Worm (Caenorhabditis elegans) whole organism, L4 larva: ENCODE measurements around the gene F26F4.5.

Experiments used
- R02D3.7 ChIP-seq: fragments of 150-350 bp; sonication (generic microtip); optimal IDR thresholded peaks from 3 replicates; lab custom pipeline; 2014; ENCODE audit warnings: missing biosample characterization, missing genetic modification characterization
- aha-1 ChIP-seq: fragments of 150-350 bp; peaks from one replicate; lab custom pipeline; 2014; ENCODE audit warnings: missing biosample characterization, missing genetic modification characterization
- cey-2 ChIP-seq: sonication (generic microtip); optimal IDR thresholded peaks from 3 replicates; lab custom pipeline; 2017; ENCODE audit warnings: missing genetic modification characterization, mild to moderate bottlenecking, missing compliant biosample characterization, antibody characterized with exemption, borderline replicate concordance; ENCODE audit not compliant: insufficient read depth
- dmd-6 ChIP-seq: fragments of 200-800 bp; sonication (Bioruptor generic); IDR thresholded peaks from 2 replicates; pipeline ENCODE4 v1.3.6; 2022; ENCODE audit warnings: missing genetic modification reagents, missing genetic modification characterization, missing compliant biosample characterization
- dve-1 ChIP-seq: sonication (generic microtip); optimal IDR thresholded peaks from 2 replicates; lab custom pipeline; 2017; ENCODE audit warnings: antibody characterized with exemption, mild to moderate bottlenecking, missing genetic modification characterization, missing compliant biosample characterization; ENCODE audit not compliant: insufficient read depth
- hlh-30 ChIP-seq: sonication (generic microtip); optimal IDR thresholded peaks from 2 replicates; lab custom pipeline; 2017; ENCODE audit warnings: antibody characterized with exemption, mild to moderate bottlenecking, missing genetic modification characterization, missing compliant biosample characterization; ENCODE audit not compliant: insufficient read depth
- nhr-28 ChIP-seq: fragments of 150-350 bp; optimal IDR thresholded peaks from 2 replicates; lab custom pipeline; 2014; ENCODE audit warnings: missing biosample characterization, missing genetic modification characterization
- tag-97 ChIP-seq: fragments of 200-800 bp; sonication (Bioruptor generic); IDR thresholded peaks from 2 replicates; pipeline ENCODE4 v1.3.6; 2022; ENCODE audit warnings: missing genetic modification characterization, missing compliant biosample characterization
- unc-39 ChIP-seq: sonication (generic microtip); optimal IDR thresholded peaks from 2 replicates; lab custom pipeline; 2017; ENCODE audit warnings: missing biosample characterization, missing genetic modification characterization
- unc-62 ChIP-seq, 3 experiments: fragments of 150-350 bp in 1 of 3; sonication (generic microtip); optimal IDR thresholded peaks in 2 of 3; peaks in 1 of 3; 1 replicate in 1 of 3; 2 replicates in 2 of 3; lab custom pipeline; 2014 to 2017; ENCODE audit warnings: missing biosample characterization in 3 of 3, missing genetic modification characterization in 3 of 3, missing genetic modification reagents in 3 of 3, missing genotype in 1 of 3

Gene F26F4.5

ce11 chrIII:4849739-4850138 is 41.3 kb downstream of the F26F4.5 start, which contains the start of gene nonu-1:
TSS of gene nonu-1 (minus strand) at chrIII:4849907.
- TF ChIP-seq dmd-6 (GFP tag; lab: Robert Waterston, UW) (peak; percentile 11; the same call in 1 of the 2 replicates), cey-2 (no peak), hlh-30 (peak; percentile 86), aha-1 (tag; lab: Kevin White, UChicago) (peak; percentile 64), nhr-28 (tag; lab: Kevin White, UChicago) (no peak), unc-39 (tag; lab: Kevin White, UChicago) (no peak), dve-1 (tag; lab: Kevin White, UChicago) (no peak), R02D3.7 (tag; lab: Kevin White, UChicago) (no peak)

- TF ChIP-seq unc-62 (GFP tag; optimal IDR thresholded peaks at IDR 0.05 in 1 of 2; lab: Kevin White, UChicago) (peak in 1 of 2 experiments; percentile 63), unc-62 (tag; optimal IDR thresholded peaks at IDR 0.05; lab: Kevin White, UChicago) (no peak), tag-97 (GFP tag; lab: Robert Waterston, UW) (no peak)
- TF ChIP-seq, all 104 proteins: peak for 1
Observed at ce11 chrIII:4844327-4844726, 46.7 kb downstream of the F26F4.5 start, which contains the start of the genes clec-157 and fkh-5. TSS of gene clec-157 (minus strand) at chrIII:4844427. TSS of gene fkh-5 (plus strand) at chrIII:4844662.

ce11 chrIII:4842173-4842572 is 48.9 kb downstream of the F26F4.5 start, which contains the start of gene clec-156:
TSS of gene clec-156 (minus strand) at chrIII:4842273.
- TF ChIP-seq R02D3.7 (tag; lab: Kevin White, UChicago), result no peak
- TF ChIP-seq unc-62 (GFP tag; optimal IDR thresholded peaks at IDR 0.05 in 1 of 2; lab: Kevin White, UChicago), result peak in 1 of 2 experiments; percentile 51
- no peak for TF ChIP-seq unc-62 (tag; optimal IDR thresholded peaks at IDR 0.05; lab: Kevin White, UChicago)
